Fruit fly (Drosophila melanogaster): ENCODE results near the gene CG14323.

CG14323 gene

DNA sequence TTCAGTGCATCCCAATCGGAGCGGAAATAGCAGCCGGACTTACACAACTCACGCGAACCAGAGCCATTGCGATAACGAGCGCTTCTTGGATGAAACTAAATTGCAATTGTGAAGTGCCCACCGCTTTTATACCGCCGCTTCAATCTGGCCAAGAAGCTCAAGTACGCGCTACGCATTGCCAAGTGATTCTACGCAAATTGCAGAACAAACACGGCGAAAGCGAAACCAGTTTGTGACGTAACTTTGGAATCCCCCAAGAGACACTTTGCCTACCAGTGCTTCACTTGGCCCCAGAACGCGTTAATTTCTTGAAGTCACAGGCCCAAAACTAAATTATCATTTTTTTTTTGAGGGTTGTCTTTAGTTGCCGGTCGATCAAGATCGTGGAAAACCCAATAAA, 10.5 kb downstream of the CG14323 start, which contains the start of gene Edg91:
TSS of gene Edg91 (minus strand) at position 101 of the 400 bp plus-strand sequence.
- no peak for TF ChIP-seq CG17801 (GFP tag; optimal IDR thresholded peaks at IDR 0.05; ENCODE audit: partially characterized antibody)

DNA sequence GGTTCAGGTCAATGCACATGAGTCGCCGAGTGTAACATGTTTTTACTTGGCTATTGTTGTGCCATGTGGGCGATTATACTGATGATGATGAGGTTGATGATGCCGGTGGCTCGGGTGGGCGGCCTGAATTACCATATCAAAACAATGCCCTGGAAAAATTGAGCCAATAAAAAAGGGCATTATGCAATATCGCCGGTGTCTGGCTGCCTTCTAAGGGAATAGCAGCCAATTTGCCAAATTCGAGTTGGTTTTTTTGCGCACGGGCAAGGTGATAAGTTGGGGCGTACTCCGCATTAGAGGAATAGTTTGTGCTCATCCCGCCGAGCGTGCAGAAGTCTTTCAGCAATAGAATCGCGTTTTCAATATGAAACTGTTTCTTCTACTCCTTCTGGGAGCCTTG, 12.9 kb downstream of the CG14323 start, which contains the start of gene CG14329:
TSS of gene CG14329 (plus strand) at position 301 of the 400 bp plus-strand sequence.
- TF ChIP-seq CG17801 (GFP tag; optimal IDR thresholded peaks at IDR 0.05; ENCODE audit: partially characterized antibody), result no peak

DNA sequence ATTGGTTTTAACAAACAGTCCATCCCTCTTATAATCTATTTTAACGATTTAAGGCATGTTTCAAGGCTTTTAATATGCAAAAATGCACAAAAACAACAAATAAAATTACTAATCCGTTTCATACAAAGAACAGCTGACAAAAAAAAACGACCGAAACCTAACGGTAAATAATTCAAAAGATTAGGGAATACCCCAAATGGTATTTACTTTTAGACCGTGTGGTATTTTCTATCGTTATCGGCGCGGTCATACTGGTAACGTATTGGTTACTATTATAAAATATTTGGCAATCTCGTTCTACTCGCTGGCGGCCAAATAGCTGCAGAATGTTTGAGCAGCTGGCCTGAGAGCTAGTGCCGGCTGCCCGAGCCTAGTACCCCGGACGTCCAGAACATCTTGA, 16.0 kb downstream of the CG14323 start, which contains the start of gene sll:
TSS of gene sll (plus strand) at position 235 of the 400 bp plus-strand sequence.
- TF ChIP-seq CG17801 (GFP tag; optimal IDR thresholded peaks at IDR 0.05; ENCODE audit: partially characterized antibody), result no peak

DNA sequence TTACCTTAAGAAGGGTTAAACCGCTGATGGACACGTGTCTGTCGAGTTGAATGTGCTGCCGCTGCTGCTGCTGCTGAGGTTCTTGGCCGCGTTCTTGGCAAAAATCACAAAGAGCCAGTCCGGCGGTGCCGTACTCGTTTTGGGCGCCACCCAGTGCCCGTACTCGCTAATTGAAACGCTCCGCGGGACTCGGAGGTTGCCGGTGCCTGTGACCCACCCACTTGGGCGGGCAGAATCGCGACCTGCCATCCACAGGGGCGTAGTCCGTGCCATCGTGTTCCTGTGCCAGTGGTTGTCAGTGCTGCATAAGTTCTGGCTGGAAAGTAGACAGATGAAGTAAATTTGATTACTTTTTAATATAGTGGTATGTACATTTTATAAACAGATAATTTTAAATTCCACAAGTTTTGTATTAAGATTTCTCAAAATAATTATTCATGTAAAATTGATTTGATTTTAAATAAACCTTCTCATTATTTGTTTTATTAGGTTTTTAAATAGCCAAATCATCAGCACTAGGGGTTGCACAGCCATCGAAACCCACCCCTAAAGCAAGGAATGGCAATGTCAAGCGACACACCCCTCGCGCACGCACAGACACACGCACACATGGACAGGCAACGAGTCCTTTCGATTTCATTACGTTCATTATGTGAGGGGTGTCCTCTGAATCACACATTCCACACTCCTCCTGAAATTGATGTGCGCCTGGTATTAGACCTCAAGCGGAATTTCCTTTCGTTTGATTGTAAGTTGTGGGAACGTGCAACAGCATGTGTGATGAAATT, 16.8 kb downstream of the CG14323 start:
- no peak for TF ChIP-seq CG17801 (GFP tag; optimal IDR thresholded peaks at IDR 0.05; ENCODE audit: partially characterized antibody)

DNA sequence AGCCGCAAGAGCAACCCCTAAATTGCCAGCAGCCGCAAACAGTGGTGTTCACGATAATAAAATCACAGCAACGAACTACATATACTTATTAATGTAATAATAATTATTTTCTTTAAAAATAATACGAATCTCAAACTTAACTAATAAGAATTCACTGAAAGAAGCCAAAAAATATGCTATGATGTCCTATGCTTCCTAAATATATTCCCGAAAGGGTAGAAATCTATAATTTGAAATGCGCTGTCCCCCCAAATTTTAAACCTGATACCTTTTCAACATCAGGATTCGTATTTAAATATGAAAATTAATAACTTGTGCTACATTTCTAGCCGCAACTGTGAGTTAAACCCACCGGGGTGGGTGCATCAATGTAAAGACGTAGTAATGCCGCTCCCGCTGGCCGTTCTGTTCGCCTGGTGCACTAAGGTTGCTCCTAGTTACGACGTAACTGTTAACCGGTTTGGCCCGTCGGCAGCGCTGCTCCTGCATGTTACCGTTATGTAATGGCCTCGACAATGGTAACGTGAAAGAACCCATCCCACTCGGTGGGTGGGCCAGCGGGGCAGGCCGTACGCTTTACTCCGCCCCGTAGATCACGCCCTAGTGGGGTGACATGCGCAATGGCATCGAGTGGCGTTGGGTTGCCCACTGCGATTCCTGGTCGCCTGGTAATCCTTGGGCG, 17.6 kb downstream of the CG14323 start:
- no peak for TF ChIP-seq CG17801 (GFP tag; optimal IDR thresholded peaks at IDR 0.05; ENCODE audit: partially characterized antibody)

DNA sequence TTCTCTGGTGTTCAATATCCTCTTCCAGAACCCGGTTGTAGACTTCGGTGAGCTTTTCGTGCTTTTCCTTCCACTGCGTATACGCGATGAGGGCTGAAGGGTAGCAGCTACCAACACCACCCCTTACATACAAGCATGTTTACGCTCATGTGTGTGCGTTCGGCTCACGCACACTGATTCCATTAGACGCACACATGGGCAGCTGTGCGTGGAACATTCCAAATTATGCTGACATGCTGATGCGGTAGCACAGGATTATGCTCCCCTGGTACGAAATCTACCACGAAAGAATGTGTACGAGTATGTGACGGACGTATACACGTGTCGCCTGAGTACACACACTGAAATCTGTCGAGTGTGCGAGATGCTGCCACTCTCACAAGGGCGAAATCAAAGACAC, 18.2 kb downstream of the CG14323 start:
- TF ChIP-seq CG17801 (GFP tag; optimal IDR thresholded peaks at IDR 0.05; ENCODE audit: partially characterized antibody), result no peak

DNA sequence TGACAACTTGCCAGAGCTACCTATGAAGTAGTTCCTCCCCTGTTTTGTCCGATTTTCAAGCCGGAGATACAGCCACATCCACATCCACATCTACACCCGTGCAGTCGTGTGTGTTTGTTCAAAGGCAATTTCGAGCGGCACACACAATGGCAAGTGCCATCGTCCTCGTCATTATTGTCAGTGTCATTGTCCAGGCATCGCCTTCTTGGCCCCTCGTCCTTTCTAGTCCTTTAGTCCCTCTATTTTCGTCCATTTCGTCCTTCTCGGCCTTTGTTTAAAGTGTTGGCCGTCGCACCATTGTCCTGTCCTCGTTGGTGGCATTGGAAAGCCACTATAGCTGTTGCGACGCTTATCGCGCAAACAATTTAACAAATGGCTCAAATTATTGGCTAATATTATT, 18.9 kb downstream of the CG14323 start:
- no peak for TF ChIP-seq CG17801 (GFP tag; optimal IDR thresholded peaks at IDR 0.05; ENCODE audit: partially characterized antibody)

DNA sequence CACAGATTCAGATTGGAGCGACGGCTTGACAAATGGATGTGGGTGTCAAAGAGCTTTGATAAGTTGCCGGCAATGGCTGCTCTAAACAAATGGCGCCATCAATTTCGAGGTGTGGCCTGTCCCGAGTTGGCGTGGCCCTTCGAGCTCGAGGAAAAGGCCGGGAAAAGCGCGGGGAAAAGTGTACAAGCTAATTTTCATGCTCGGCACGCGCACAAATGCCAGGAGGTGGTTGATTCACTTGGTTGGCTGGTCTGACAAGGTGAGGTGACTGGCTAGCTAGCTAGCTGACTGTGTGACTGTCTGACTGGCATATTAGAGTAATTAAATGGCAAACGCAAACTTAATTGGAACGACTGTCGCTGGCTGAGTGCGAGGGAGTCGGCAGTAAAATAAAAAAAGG, 20.0 kb downstream of the CG14323 start:
- no peak for TF ChIP-seq CG17801 (GFP tag; optimal IDR thresholded peaks at IDR 0.05; ENCODE audit: partially characterized antibody)

DNA sequence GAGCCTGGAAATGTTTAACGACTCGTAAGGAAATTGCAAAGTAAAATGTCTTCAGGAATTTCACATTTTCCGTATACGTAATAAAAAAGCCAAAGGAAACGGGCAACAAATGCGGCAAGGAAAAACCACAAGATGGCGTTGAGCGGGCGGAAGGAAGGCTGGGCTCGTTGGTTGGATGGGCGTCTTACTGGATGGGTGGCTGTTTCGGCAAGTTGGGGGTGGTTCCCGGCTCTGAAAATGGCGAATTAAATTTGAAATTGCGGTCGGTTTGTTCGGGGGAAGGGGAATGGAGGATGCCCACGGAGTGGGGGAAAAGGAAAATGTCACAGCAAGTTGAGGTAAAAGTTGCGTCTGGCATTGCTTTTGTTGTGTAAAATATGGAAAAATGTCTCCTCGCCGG, 22.2 kb downstream of the CG14323 start:
- no peak for TF ChIP-seq CG17801 (GFP tag; optimal IDR thresholded peaks at IDR 0.05; ENCODE audit: partially characterized antibody)

DNA sequence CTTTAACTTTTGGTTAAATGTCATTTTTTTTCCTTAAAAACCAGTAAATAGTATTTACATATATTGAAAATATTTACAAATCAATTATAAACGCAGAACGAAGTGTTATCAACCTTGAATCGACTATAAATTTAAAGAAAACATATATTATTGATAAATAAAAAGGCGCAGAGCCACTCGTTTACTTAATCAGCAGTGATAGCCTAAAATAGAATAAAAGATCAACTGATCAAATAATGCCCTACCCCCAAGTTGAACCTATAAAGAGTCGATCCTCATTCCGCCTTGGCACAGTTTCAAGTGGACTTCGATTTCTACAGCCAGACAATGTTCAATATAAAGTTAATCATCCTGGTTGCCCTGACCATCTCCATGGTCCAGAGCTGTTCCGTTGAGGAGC, 25.7 kb downstream of the CG14323 start, which contains the start of gene CG7606:
TSS of gene CG7606 (plus strand) at position 301 of the 400 bp plus-strand sequence.
- no peak for TF ChIP-seq CG17801 (GFP tag; optimal IDR thresholded peaks at IDR 0.05; ENCODE audit: partially characterized antibody)

DNA sequence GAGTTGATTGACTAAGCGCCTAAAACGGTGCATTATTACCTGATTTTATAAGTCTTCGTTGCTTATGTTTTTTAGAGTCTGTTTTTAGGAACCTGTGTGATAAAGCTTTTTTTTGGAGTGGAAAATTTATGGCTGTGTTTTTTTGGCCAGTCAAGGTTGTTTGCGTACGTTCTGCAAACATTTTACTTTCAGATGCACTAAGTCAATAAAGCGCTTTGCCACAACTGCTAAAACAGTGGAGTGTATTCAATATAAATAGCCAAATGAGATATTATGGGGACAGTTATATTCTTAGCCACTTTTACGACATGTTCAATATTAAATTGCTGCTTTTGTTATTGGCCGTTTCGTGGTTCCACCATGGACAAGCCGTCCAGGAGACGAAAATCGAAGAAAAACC, 26.8 kb downstream of the CG14323 start, which contains the start of gene Sgs5:
TSS of gene Sgs5 (plus strand) at position 279 of the 400 bp plus-strand sequence.
- TF ChIP-seq CG17801 (GFP tag; optimal IDR thresholded peaks at IDR 0.05; ENCODE audit: partially characterized antibody), result no peak

DNA sequence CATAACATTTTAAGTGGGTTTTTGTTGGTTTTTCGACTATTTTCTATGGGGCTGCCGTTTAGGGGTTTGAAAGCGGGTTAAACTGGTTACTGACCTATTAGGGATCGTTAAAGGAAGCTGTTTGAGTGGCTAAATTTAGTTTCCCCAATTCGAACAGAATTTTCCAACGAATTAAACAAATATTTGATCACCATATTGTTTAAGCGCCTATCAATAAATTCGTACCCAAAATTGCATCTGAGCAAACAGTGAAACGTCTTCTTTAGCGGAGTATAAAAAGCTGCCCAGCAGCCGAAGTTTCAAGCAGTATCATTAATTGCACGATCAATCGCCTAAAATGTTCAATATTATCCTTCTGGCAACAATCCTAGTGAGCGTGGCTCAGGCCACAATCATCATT, 27.8 kb downstream of the CG14323 start, which contains the start of gene Sgs5bis:
TSS of gene Sgs5bis (plus strand) at position 301 of the 400 bp plus-strand sequence.
- no peak for TF ChIP-seq CG17801 (GFP tag; optimal IDR thresholded peaks at IDR 0.05; ENCODE audit: partially characterized antibody)

DNA sequence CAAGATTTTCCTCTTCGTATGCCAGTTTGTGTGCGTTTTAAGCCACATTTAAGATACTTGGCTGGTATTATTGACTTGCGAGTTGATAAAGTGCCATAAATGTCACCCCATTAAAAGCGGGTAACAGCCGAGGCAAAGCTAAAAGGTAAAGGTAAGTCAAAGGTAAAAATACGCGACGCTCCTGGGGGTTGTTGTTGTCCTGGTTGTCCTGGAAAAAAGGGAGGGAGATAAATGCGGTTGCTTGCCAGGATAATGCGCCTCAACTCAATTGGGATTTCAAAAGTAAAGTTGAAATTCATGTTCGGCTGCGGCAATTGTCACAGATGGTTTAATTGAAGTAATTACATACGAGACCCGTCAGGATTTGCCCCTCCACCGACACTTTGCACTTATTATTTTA, 28.4 kb downstream of the CG14323 start:
- TF ChIP-seq CG17801 (GFP tag; optimal IDR thresholded peaks at IDR 0.05; ENCODE audit: partially characterized antibody), result no peak

DNA sequence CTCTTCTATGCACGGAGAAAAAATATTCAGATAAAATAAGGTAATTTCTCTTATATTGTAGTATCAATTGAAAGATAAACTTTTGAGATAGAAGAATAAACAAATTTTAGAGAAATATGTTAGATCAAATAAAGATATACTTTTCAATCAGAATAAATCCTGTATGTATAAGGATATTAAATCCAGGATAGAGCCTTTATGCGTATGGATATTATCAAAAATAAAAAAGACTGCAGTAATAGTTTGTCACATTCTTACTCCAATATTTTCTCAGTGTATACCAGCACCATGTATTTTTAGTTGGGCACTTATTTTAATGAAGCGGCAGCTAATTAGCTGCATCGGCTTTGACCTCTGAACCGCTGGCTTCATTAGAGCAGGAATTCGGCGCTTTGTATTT, 30.1 kb downstream of the CG14323 start:
- TF ChIP-seq CG17801 (GFP tag; optimal IDR thresholded peaks at IDR 0.05; ENCODE audit: partially characterized antibody), result no peak

DNA sequence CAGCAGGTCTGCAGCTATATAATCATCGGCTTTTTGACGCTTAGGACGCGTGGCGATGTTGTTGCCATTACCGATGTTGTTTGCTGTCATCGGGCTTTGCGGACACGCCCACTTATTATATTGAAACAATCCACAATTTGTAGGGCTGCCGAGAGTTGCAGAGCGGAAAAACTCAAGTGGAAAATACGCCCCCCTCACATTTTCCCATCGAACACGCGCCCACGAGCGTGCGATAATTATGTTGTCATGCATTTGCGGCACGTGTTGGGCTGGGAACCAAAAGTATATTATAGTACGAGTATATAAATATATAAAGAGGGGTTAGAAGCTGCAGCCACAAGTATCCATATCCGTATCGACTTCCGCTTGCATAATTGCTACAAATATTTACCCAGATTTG, 33.1 kb downstream of the CG14323 start:
- TF ChIP-seq CG17801 (GFP tag; optimal IDR thresholded peaks at IDR 0.05; ENCODE audit: partially characterized antibody), result no peak
